Fruit fly (Drosophila melanogaster) whole organism, prepupa: ENCODE measurements around the gene rho.

Source experiments
- CG10631 ChIP-seq: fragments of 200-800 bp; sonication (Bioruptor generic); optimal IDR thresholded peaks from 2 replicates; lab custom pipeline; 2016; ENCODE audit warnings: missing biosample characterization, missing genetic modification characterization
- CG11294 ChIP-seq: fragments of 200-800 bp; sonication (Bioruptor generic); IDR thresholded peaks from 2 replicates; pipeline ENCODE4 v1.3.6; 2022; ENCODE audit warnings: missing biosample characterization, missing genetic modification characterization
- CG7368 ChIP-seq: fragments of 200-800 bp; sonication (Bioruptor generic); optimal IDR thresholded peaks from 3 replicates; lab custom pipeline; 2016; ENCODE audit warnings: missing biosample characterization, missing genetic modification characterization
- Eip93F ChIP-seq: fragments of 200-800 bp; sonication (Bioruptor generic); optimal IDR thresholded peaks from 2 replicates; lab custom pipeline; 2016; ENCODE audit warnings: missing biosample characterization, mild to moderate bottlenecking, missing genetic modification characterization
- Gug ChIP-seq: fragments of 200-800 bp; sonication (Bioruptor generic); IDR thresholded peaks from 2 replicates; pipeline ENCODE4 v1.3.6; 2022; ENCODE audit warnings: missing biosample characterization, missing genetic modification characterization
- Met ChIP-seq: fragments of 200-800 bp; sonication (Bioruptor generic); optimal IDR thresholded peaks from 3 replicates; lab custom pipeline; 2016; ENCODE audit warnings: missing biosample characterization, missing genetic modification characterization
- svp ChIP-seq: fragments of 200-800 bp; sonication (Bioruptor generic); peaks from one replicate; lab custom pipeline; 2016; ENCODE audit warnings: missing biosample characterization, missing genetic modification characterization

dm6 chr3L:1424488-1424887 is 39.1 kb upstream of the rho start:
- TF ChIP-seq Gug (GFP tag; lab: Robert Waterston, UW) (no peak), CG11294 (GFP tag; lab: Robert Waterston, UW) (no peak), Eip93F (GFP tag; lab: Kevin White, UChicago) (no peak), CG10631 (GFP tag; lab: Kevin White, UChicago) (no peak), svp (GFP tag; lab: Kevin White, UChicago) (no peak), CG7368 (no peak), Met (GFP tag; lab: Kevin White, UChicago) (no peak)
